Worm (Caenorhabditis elegans) whole organism, midembryonic: ENCODE measurements around the gene srh-298.

Source experiments
- T22C8.4 ChIP-seq: fragments of 200-800 bp; sonication (Bioruptor generic); IDR thresholded peaks from 2 replicates; pipeline ENCODE4 v1.3.6; 2022; ENCODE audit warnings: missing genetic modification characterization, missing compliant biosample characterization
- klf-2 ChIP-seq: fragments of 200-800 bp; sonication (Bioruptor generic); conservative IDR thresholded peaks from 2 replicates; pipeline ENCODE4 v1.3.6; 2022; ENCODE audit warnings: missing genetic modification reagents, missing genetic modification characterization, missing compliant biosample characterization

DNA sequence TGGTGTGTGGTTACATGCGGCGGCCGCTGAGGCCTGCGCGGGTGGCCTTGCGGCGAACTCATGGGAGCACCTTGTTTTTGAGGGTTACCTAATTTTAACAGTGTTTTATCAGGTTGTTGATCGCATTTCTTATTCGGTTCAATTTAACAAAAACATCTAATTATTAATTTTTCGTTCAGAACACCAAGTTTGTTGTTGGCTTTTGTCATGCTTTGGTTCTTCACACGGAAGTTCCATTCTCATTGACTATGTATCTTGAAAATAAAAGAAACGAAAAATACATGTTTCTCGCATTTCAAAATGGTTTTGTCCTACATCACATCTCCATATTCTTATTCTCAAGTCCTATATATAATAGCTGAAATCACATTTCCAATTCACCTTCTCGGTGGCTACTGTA is 28.5 kb upstream of the srh-298 start, which contains the start of gene srh-290:
- TF ChIP-seq T22C8.4 (GFP tag; lab: Robert Waterston, UW) (no peak), klf-2 (GFP tag; lab: Robert Waterston, UW) (no peak)
